Worm (Caenorhabditis elegans) whole organism, L1 larva: Measurements from ENCODE around the gene ilys-6.

Experiments
- F16B12.6 ChIP-seq: fragments of 150-350 bp; optimal IDR thresholded peaks from 2 replicates; lab custom pipeline; 2014; ENCODE audit warnings: missing biosample characterization, missing genetic modification characterization
- aly-2 ChIP-seq: fragments of 150-350 bp; optimal IDR thresholded peaks from 2 replicates; lab custom pipeline; 2014; ENCODE audit warnings: missing biosample characterization, missing genetic modification characterization
- blmp-1 ChIP-seq: fragments of 150-350 bp; optimal IDR thresholded peaks from 2 replicates; lab custom pipeline; 2014; ENCODE audit warnings: missing biosample characterization, missing genetic modification characterization
- ceh-8 ChIP-seq: fragments of 200-800 bp; sonication (Bioruptor generic); optimal IDR thresholded peaks from 2 replicates; lab custom pipeline; 2018; ENCODE audit warnings: mild to moderate bottlenecking, missing genetic modification characterization, moderate library complexity, missing compliant biosample characterization
- ceh-82 ChIP-seq, 3 experiments: fragments of 150-350 bp in 1 of 3; sonication (generic microtip) in 2 of 3; optimal IDR thresholded peaks; 2 replicates each; lab custom pipeline; 2014 to 2017; ENCODE audit warnings: missing biosample characterization in 3 of 3, missing genetic modification characterization in 3 of 3
- dpl-1 ChIP-seq, 3 experiments: fragments of 150-350 bp in 2 of 3; sonication (generic microtip) in 1 of 3; optimal IDR thresholded peaks; 2 replicates each; lab custom pipeline; 2014 to 2017; ENCODE audit warnings: missing biosample characterization in 3 of 3, missing genetic modification characterization in 3 of 3, missing genetic modification reagents in 3 of 3
- dsc-1 ChIP-seq: sonication (generic microtip); optimal IDR thresholded peaks from 2 replicates; lab custom pipeline; 2016; ENCODE audit warnings: mild to moderate bottlenecking, missing genetic modification characterization, missing compliant biosample characterization
- efl-1 ChIP-seq, 4 experiments: fragments of 150-350 bp; optimal IDR thresholded peaks in 3 of 4; peaks in 1 of 4; 1 replicate in 1 of 4; 2 replicates in 3 of 4; lab custom pipeline; 2014; ENCODE audit warnings: missing biosample characterization in 2 of 4, missing genetic modification characterization in 2 of 4, missing genetic modification reagents in 2 of 4
- efl-3 ChIP-seq: fragments of 200-800 bp; sonication (Bioruptor generic); optimal IDR thresholded peaks from 2 replicates; lab custom pipeline; 2018; ENCODE audit warnings: mild to moderate bottlenecking, missing genetic modification characterization, missing compliant biosample characterization
- egl-13 ChIP-seq: sonication (generic microtip); optimal IDR thresholded peaks from 2 replicates; lab custom pipeline; 2016; ENCODE audit warnings: missing genotype, missing genetic modification reagents, missing genetic modification characterization, missing compliant biosample characterization
- egl-27 ChIP-seq, 2 experiments: fragments of 150-350 bp in 1 of 2; sonication (generic microtip); optimal IDR thresholded peaks; 3 replicates each; lab custom pipeline; 2017 to 2018; ENCODE audit warnings: missing biosample characterization in 2 of 2, missing genetic modification characterization in 2 of 2, missing genetic modification reagents in 2 of 2
- elt-2 ChIP-seq: sonication (generic microtip); optimal IDR thresholded peaks from 2 replicates; lab custom pipeline; 2016; ENCODE audit warnings: missing genetic modification characterization, mild to moderate bottlenecking, inconsistent platforms, missing compliant biosample characterization, missing genetic modification reagents
- elt-3 ChIP-seq, 6 experiments: fragments of 150-350 bp in 1 of 6; sonication (generic microtip); optimal IDR thresholded peaks; 2 replicates each; lab custom pipeline; 2017 to 2018; ENCODE audit warnings: missing biosample characterization in 6 of 6, missing genetic modification characterization in 6 of 6, inconsistent platforms in 1 of 6
- ets-5 ChIP-seq: fragments of 200-800 bp; sonication (Bioruptor generic); IDR thresholded peaks from 2 replicates; pipeline ENCODE4 v1.3.6; 2022; ENCODE audit warnings: missing genetic modification characterization, missing compliant biosample characterization
- fkh-10 ChIP-seq: sonication (generic microtip); optimal IDR thresholded peaks from 2 replicates; lab custom pipeline; 2017; ENCODE audit warnings: missing biosample characterization, missing genetic modification reagents, missing genetic modification characterization
- fkh-8 ChIP-seq: sonication (generic microtip); optimal IDR thresholded peaks from 2 replicates; lab custom pipeline; 2016; ENCODE audit warnings: mild to moderate bottlenecking, missing genetic modification characterization, missing compliant biosample characterization
- fos-1 ChIP-seq: fragments of 150-350 bp; optimal IDR thresholded peaks from 2 replicates; lab custom pipeline; 2014; ENCODE audit warnings: missing biosample characterization, missing genetic modification characterization
- grh-1 ChIP-seq: fragments of 200-800 bp; sonication (Bioruptor generic); IDR thresholded peaks from 2 replicates; pipeline ENCODE4 v1.3.6; 2022; ENCODE audit warnings: missing genetic modification reagents, missing genetic modification characterization, missing compliant biosample characterization
- hpl-2 ChIP-seq: fragments of 150-350 bp; optimal IDR thresholded peaks from 2 replicates; lab custom pipeline; 2014; ENCODE audit warnings: missing biosample characterization, missing genetic modification reagents, missing genetic modification characterization
- irx-1 ChIP-seq: sonication (generic microtip); optimal IDR thresholded peaks from 2 replicates; lab custom pipeline; 2016; ENCODE audit warnings: missing genetic modification characterization, missing compliant biosample characterization
- isw-1 ChIP-seq: fragments of 200-800 bp; sonication (Bioruptor generic); IDR thresholded peaks from 2 replicates; pipeline ENCODE4 v1.3.6; 2022; ENCODE audit warnings: missing genetic modification characterization, missing compliant biosample characterization
- jun-1 ChIP-seq: fragments of 150-350 bp; optimal IDR thresholded peaks from 2 replicates; lab custom pipeline; 2014; ENCODE audit warnings: missing biosample characterization, missing genetic modification reagents, missing genetic modification characterization
- lin-14 ChIP-seq: fragments of 200-800 bp; sonication (Bioruptor generic); optimal IDR thresholded peaks from 2 replicates; lab custom pipeline; 2018; ENCODE audit warnings: mild to moderate bottlenecking, missing genetic modification characterization, moderate library complexity, missing compliant biosample characterization
- lin-35 ChIP-seq, 2 experiments: fragments of 150-350 bp; optimal IDR thresholded peaks; 2 replicates each; lab custom pipeline; 2014; ENCODE audit warnings: missing biosample characterization in 2 of 2, missing genetic modification characterization in 2 of 2, missing genetic modification reagents in 2 of 2
- lin-39 ChIP-seq: fragments of 150-350 bp; optimal IDR thresholded peaks from 2 replicates; lab custom pipeline; 2014; ENCODE audit warnings: missing biosample characterization, missing genetic modification reagents, missing genetic modification characterization
- lsy-2 ChIP-seq, 2 experiments: fragments of 150-350 bp; optimal IDR thresholded peaks; 2 replicates each; lab custom pipeline; 2014; ENCODE audit warnings: missing biosample characterization in 2 of 2, missing genetic modification characterization in 2 of 2
- mab-9 ChIP-seq: fragments of 200-800 bp; sonication (Bioruptor generic); IDR thresholded peaks from 2 replicates; pipeline ENCODE4 v1.3.6; 2022; ENCODE audit warnings: missing genetic modification reagents, missing genetic modification characterization, missing compliant biosample characterization
- mdl-1 ChIP-seq, 2 experiments: fragments of 150-350 bp; optimal IDR thresholded peaks; 2 replicates each; lab custom pipeline; 2014 to 2017; ENCODE audit warnings: missing biosample characterization in 2 of 2, missing genetic modification characterization in 2 of 2, inconsistent platforms in 1 of 2
- mef-2 ChIP-seq: fragments of 150-350 bp; optimal IDR thresholded peaks from 2 replicates; lab custom pipeline; 2014; ENCODE audit warnings: missing biosample characterization, missing genetic modification characterization
- mep-1 ChIP-seq: fragments of 150-350 bp; optimal IDR thresholded peaks from 2 replicates; lab custom pipeline; 2014; ENCODE audit warnings: missing biosample characterization, missing genetic modification characterization
- nhr-19 ChIP-seq: fragments of 200-800 bp; sonication (Bioruptor generic); conservative IDR thresholded peaks from 2 replicates; pipeline ENCODE4 v1.3.6; 2022; ENCODE audit warnings: missing genetic modification characterization, missing compliant biosample characterization
- nhr-20 ChIP-seq: sonication (generic microtip); optimal IDR thresholded peaks from 2 replicates; lab custom pipeline; 2016; ENCODE audit warnings: mild to moderate bottlenecking, missing genetic modification characterization, missing compliant biosample characterization
- nhr-28 ChIP-seq: fragments of 150-350 bp; optimal IDR thresholded peaks from 2 replicates; lab custom pipeline; 2014; ENCODE audit warnings: missing biosample characterization, missing genetic modification characterization
- nhr-47 ChIP-seq: sonication (generic microtip); optimal IDR thresholded peaks from 2 replicates; lab custom pipeline; 2016; ENCODE audit warnings: mild to moderate bottlenecking, missing genetic modification characterization, moderate library complexity, missing compliant biosample characterization
- nhr-71 ChIP-seq: sonication (generic microtip); optimal IDR thresholded peaks from 2 replicates; lab custom pipeline; 2016; ENCODE audit warnings: mild to moderate bottlenecking, missing genetic modification characterization, moderate library complexity, missing compliant biosample characterization
- nhr-84 ChIP-seq: sonication (generic microtip); optimal IDR thresholded peaks from 2 replicates; lab custom pipeline; 2017; ENCODE audit warnings: missing biosample characterization, missing genetic modification characterization
- nhr-90 ChIP-seq: sonication (generic microtip); optimal IDR thresholded peaks from 2 replicates; lab custom pipeline; 2016; ENCODE audit warnings: mild to moderate bottlenecking, missing genetic modification characterization, missing compliant biosample characterization; ENCODE audit not compliant: poor library complexity
- pax-3 ChIP-seq: fragments of 200-800 bp; sonication (Bioruptor generic); optimal IDR thresholded peaks from 2 replicates; lab custom pipeline; 2018; ENCODE audit warnings: mild to moderate bottlenecking, missing genetic modification characterization, moderate library complexity, missing compliant biosample characterization
- skn-1 ChIP-seq: fragments of 150-350 bp; optimal IDR thresholded peaks from 2 replicates; lab custom pipeline; 2014; ENCODE audit warnings: missing biosample characterization, missing genetic modification characterization
- snu-23 ChIP-seq: sonication (generic microtip); optimal IDR thresholded peaks from 2 replicates; lab custom pipeline; 2016; ENCODE audit warnings: missing genetic modification characterization, missing compliant biosample characterization
- sox-4 ChIP-seq: sonication (generic microtip); optimal IDR thresholded peaks from 2 replicates; lab custom pipeline; 2016; ENCODE audit warnings: missing genetic modification characterization, missing compliant biosample characterization
- sup-37 ChIP-seq: fragments of 200-800 bp; sonication (Bioruptor generic); optimal IDR thresholded peaks from 2 replicates; lab custom pipeline; 2018; ENCODE audit warnings: mild to moderate bottlenecking, missing genetic modification characterization, missing compliant biosample characterization
- swsn-7 ChIP-seq: sonication (generic microtip); optimal IDR thresholded peaks from 2 replicates; lab custom pipeline; 2016; ENCODE audit warnings: missing genetic modification characterization, missing compliant biosample characterization
- tbx-2 ChIP-seq: sonication (generic microtip); optimal IDR thresholded peaks from 2 replicates; lab custom pipeline; 2016; ENCODE audit warnings: missing genetic modification characterization, missing compliant biosample characterization
- unc-86 ChIP-seq: sonication (generic microtip); optimal IDR thresholded peaks from 2 replicates; lab custom pipeline; 2016; ENCODE audit warnings: missing genetic modification characterization, missing compliant biosample characterization
- vab-15 ChIP-seq: sonication (generic microtip); optimal IDR thresholded peaks from 2 replicates; lab custom pipeline; 2017; ENCODE audit warnings: missing genotype, mild to moderate bottlenecking, missing genetic modification characterization, missing compliant biosample characterization
- xbp-1 ChIP-seq: sonication (generic microtip); optimal IDR thresholded peaks from 2 replicates; lab custom pipeline; 2016; ENCODE audit warnings: missing genetic modification characterization, missing compliant biosample characterization
- zip-4 ChIP-seq: fragments of 200-800 bp; sonication (Bioruptor generic); optimal IDR thresholded peaks from 2 replicates; lab custom pipeline; 2018; ENCODE audit warnings: mild to moderate bottlenecking, missing genetic modification characterization, moderate library complexity, missing compliant biosample characterization
- ztf-11 ChIP-seq, 2 experiments: sonication (generic microtip); optimal IDR thresholded peaks; 2 replicates each; lab custom pipeline; 2016 to 2017; ENCODE audit warnings: missing genetic modification characterization in 2 of 2, missing biosample characterization in 1 of 2, missing compliant biosample characterization in 1 of 2
- ztf-4 ChIP-seq: fragments of 150-350 bp; optimal IDR thresholded peaks from 2 replicates; lab custom pipeline; 2014; ENCODE audit warnings: missing biosample characterization, missing genetic modification characterization

The ilys-6 gene

DNA sequence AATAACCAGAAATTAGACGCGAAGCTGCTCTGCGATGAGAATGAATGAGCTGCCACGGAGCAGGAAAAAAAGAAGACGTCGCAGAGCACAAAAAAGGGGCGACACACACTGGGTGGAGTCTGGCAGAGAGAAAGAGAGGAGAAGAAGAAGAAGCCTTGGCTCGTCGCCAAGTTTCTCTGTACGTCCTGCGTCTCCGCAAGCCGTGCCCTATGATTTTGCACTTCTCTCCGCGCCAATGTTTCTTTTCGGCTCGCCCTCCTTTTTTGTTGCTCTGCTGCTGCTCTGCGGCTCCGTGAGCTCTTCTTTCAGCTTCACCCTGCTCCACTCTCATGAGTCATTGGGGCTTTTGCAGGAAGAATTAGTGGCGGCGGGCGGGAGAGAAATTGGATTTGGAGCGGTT, 28.6 kb downstream of the ilys-6 start, which contains the start of gene hlh-30:
TSS of gene hlh-30 (minus strand) at position 69 of the 400 bp plus-strand sequence.
- no peak for TF ChIP-seq hpl-2 (GFP tag; lab: Kevin White, UChicago)
- peak; percentile 88 for TF ChIP-seq fkh-8 (tag; lab: Kevin White, UChicago)
- peak; percentile 88 for TF ChIP-seq lin-14 (GFP tag; lab: Kevin White, UChicago)
- TF ChIP-seq mdl-1 (tag; optimal IDR thresholded peaks at IDR 0.05; lab: Kevin White, UChicago), result no peak
- TF ChIP-seq nhr-20 (tag; lab: Kevin White, UChicago), result peak; percentile 11
- 0 out of 2 replicates have a peak, but pooled peaks have one; percentile 9 for TF ChIP-seq nhr-19
- TF ChIP-seq fos-1 (tag; lab: Kevin White, UChicago), result peak; percentile 55
- peak; percentile 15 for TF ChIP-seq mef-2
- peak; percentile 5 to 80 (median 23) for TF ChIP-seq ceh-82 (tag; optimal IDR thresholded peaks at IDR 0.05; lab: Kevin White, UChicago)
- peak; percentile 29 for TF ChIP-seq snu-23 (GFP tag; lab: Kevin White, UChicago)
- TF ChIP-seq egl-13 (tag; lab: Kevin White, UChicago), result peak; percentile 78
- peak; percentile 73 for TF ChIP-seq tbx-2
- peak; percentile 59 for TF ChIP-seq fkh-10 (GFP tag; lab: Kevin White, UChicago)
- peak in 1 of 2 experiments; percentile 9 for TF ChIP-seq ztf-11 (tag; optimal IDR thresholded peaks at IDR 0.05; lab: Kevin White, UChicago)
- peak in 1 of 2 experiments; percentile 63 for TF ChIP-seq lin-35 (GFP tag; optimal IDR thresholded peaks at IDR 0.05; lab: Kevin White, UChicago)
- TF ChIP-seq isw-1 (GFP tag; lab: Robert Waterston, UW), result peak; percentile 43; the same call in 1 of the 2 replicates
- TF ChIP-seq mab-9 (GFP tag; lab: Robert Waterston, UW), result no peak
- no peak for TF ChIP-seq nhr-84 (tag; lab: Kevin White, UChicago)
- no peak for TF ChIP-seq elt-3 (tag; optimal IDR thresholded peaks at IDR 0.05; lab: Kevin White, UChicago)
- no peak for TF ChIP-seq vab-15 (tag; lab: Kevin White, UChicago)
- TF ChIP-seq grh-1 (GFP tag; lab: Robert Waterston, UW), result no peak
- peak; percentile 69 for TF ChIP-seq unc-86
- peak in 1 of 3 experiments; percentile 30 for TF ChIP-seq dpl-1 (GFP tag; optimal IDR thresholded peaks at IDR 0.05; lab: Kevin White, UChicago)
- TF ChIP-seq dsc-1 (tag; lab: Kevin White, UChicago), result peak; percentile 41
- TF ChIP-seq nhr-47 (tag; lab: Kevin White, UChicago), result peak; percentile 75
- peak; percentile 40 to 54 for TF ChIP-seq lsy-2 (tag; optimal IDR thresholded peaks at IDR 0.05; lab: Kevin White, UChicago)
- TF ChIP-seq skn-1 (tag; lab: Kevin White, UChicago), result no peak
- TF ChIP-seq egl-27 (tag; optimal IDR thresholded peaks at IDR 0.05; lab: Kevin White, UChicago), result peak in 1 of 2 experiments; percentile 7
- no peak for TF ChIP-seq nhr-28 (tag; lab: Kevin White, UChicago)
- peak; percentile 49 for TF ChIP-seq swsn-7 (tag; lab: Kevin White, UChicago)
- no peak for TF ChIP-seq zip-4 (GFP tag; lab: Kevin White, UChicago)
- TF ChIP-seq F16B12.6 (tag; lab: Kevin White, UChicago), result no peak
- TF ChIP-seq sup-37 (GFP tag; lab: Kevin White, UChicago), result no peak
- peak; percentile 43 for TF ChIP-seq xbp-1 (tag; lab: Kevin White, UChicago)
- TF ChIP-seq efl-1 (optimal IDR thresholded peaks at IDR 0.05; lab: Kevin White, UChicago), result peak; percentile 49 to 51
- peak; percentile 11 to 88 for TF ChIP-seq efl-1 (GFP tag; optimal IDR thresholded peaks at IDR 0.05 in 1 of 2; lab: Kevin White, UChicago)
- TF ChIP-seq nhr-71 (tag; lab: Kevin White, UChicago), result peak; percentile 71
- TF ChIP-seq sox-4 (tag; lab: Kevin White, UChicago), result peak; percentile 23
- TF ChIP-seq ceh-8 (GFP tag; lab: Kevin White, UChicago), result peak; percentile 29
- no peak for TF ChIP-seq pax-3 (tag; lab: Kevin White, UChicago)

DNA sequence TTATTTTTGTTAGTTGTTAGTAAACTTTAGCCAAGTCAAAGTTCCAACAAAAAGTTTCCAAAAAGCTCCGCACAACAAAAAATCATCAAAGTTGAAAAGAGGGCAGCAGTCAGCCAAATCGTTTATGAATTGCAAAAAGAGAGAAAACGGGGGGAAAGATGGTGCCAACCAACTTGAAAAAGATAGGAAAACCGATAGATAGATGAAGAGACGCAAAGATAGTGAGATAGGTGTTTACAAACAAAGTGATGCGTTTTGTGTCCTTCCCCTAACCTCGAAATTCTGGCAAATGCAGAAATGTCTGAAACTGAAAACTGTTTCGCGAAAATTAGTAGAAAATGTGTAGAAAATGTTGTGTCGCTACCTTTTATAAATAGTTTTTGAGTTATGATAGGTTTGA, 30.0 kb downstream of the ilys-6 start:
- TF ChIP-seq irx-1 (no peak), elt-2 (tag; lab: Kevin White, UChicago) (no peak), egl-27 (tag; optimal IDR thresholded peaks at IDR 0.05; lab: Kevin White, UChicago) (no peak), ztf-11 (tag; optimal IDR thresholded peaks at IDR 0.05; lab: Kevin White, UChicago) (no peak), jun-1 (tag; lab: Kevin White, UChicago) (no peak), mep-1 (tag; lab: Kevin White, UChicago) (no peak), efl-1 (optimal IDR thresholded peaks at IDR 0.05; lab: Kevin White, UChicago) (peak in 1 of 2 experiments; percentile 16), efl-1 (GFP tag; optimal IDR thresholded peaks at IDR 0.05 in 1 of 2; lab: Kevin White, UChicago) (no peak), aly-2 (tag; lab: Kevin White, UChicago) (no peak), nhr-90 (no peak), efl-3 (no peak), ets-5 (no peak), blmp-1 (tag; lab: Kevin White, UChicago) (peak; percentile 34), lsy-2 (tag; optimal IDR thresholded peaks at IDR 0.05; lab: Kevin White, UChicago) (peak in 1 of 2 experiments; percentile 38), snu-23 (GFP tag; lab: Kevin White, UChicago) (peak; percentile 19), elt-3 (tag; optimal IDR thresholded peaks at IDR 0.05; lab: Kevin White, UChicago) (no peak), ztf-4 (no peak), lin-39 (tag; lab: Kevin White, UChicago) (no peak), lin-14 (GFP tag; lab: Kevin White, UChicago) (peak; percentile 60)
